Fruit fly (Drosophila melanogaster): Measurements from ENCODE around the gene CG34150.

The CG34150 gene

DNA sequence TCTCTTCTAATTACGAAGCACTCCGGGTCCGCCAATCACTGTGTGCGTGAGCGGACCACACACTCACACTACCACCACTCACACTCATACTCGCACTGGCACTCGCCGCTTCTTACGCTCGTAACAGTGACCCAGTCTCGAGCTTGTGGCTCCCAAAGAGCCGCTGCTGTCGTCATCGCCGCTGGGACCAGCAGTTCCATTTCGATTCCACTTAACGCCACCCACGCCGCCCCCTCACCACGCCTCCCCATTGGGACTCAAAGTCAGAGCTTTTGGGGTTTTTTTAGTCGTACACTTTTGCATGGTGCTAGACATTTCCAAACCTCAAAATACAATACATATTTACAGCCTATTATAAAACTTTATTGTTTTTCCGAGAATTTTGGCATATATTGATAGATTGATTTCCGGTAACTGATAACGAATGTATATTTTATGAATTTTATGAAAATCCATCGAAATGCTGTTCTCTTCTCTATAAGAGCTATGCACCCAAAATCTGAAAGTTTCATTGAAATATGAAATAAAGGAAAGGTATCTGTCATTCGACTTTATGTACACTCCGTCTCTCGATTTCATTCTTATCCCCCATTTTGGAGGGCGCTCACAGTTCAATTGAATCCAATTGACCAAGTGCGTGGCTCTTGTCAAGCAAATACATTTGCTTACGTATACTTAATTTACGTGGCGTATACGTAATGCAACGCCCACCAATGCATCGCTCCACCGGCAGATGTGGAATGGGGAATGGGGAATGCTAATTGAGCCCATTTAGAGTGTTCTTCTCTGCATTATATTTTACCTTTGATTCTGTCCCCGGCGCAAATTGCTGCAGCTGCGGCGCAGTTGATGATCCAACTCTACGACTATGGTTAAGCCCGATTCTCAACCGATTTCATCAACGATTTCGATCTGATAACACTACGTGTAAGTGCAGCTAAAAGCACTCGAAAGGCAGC is 42.5 kb upstream of the CG34150 start, which contains the start of gene CG42331 (continued):
- no peak for TF ChIP-seq CG1647 (GFP tag; optimal IDR thresholded peaks at IDR 0.05)
- no peak for TF ChIP-seq sna (GFP tag; IDR thresholded peaks at IDR 0.05; ENCODE audit: partially characterized antibody)
- TF ChIP-seq cwo (GFP tag; optimal IDR thresholded peaks at IDR 0.05) = peak; percentile 60
- peak in 1 of 2 experiments; percentile 57 for TF ChIP-seq dpn (GFP tag; optimal IDR thresholded peaks at IDR 0.05)
- peak; percentile 85 for TF ChIP-seq Med (GFP tag)
- TF ChIP-seq CG10959 (GFP tag; IDR thresholded peaks at IDR 0.05) = no peak
- no peak for TF ChIP-seq ro (GFP tag; IDR thresholded peaks at IDR 0.05)
- TF ChIP-seq CG3281 (GFP tag; optimal IDR thresholded peaks at IDR 0.05) = peak; percentile 71
- no peak for TF ChIP-seq CG13287 (GFP tag; IDR thresholded peaks at IDR 0.05; ENCODE audit: partially characterized antibody)
- TF ChIP-seq Hmx (GFP tag; optimal IDR thresholded peaks at IDR 0.05) = no peak
- TF ChIP-seq Fer2 (tag; optimal IDR thresholded peaks at IDR 0.05) = no peak
- no peak for TF ChIP-seq kay (GFP tag; optimal IDR thresholded peaks at IDR 0.05)
- TF ChIP-seq H2.0 (GFP tag; IDR thresholded peaks at IDR 0.05) = 0 out of 2 replicates have a peak, but pooled peaks have one; percentile 31
- TF ChIP-seq cg (GFP tag; optimal IDR thresholded peaks at IDR 0.05) = peak; percentile 76
- no peak for TF ChIP-seq unc-4 (GFP tag; IDR thresholded peaks at IDR 0.05; ENCODE audit: partially characterized antibody)
- peak; percentile 54 for TF ChIP-seq CG10209 (GFP tag; optimal IDR thresholded peaks at IDR 0.05)
- peak; percentile 60 for TF ChIP-seq Dek (tag; optimal IDR thresholded peaks at IDR 0.05)
- TF ChIP-seq Ets97D (GFP tag; optimal IDR thresholded peaks at IDR 0.05) = peak; percentile 14
- peak; percentile 47 for TF ChIP-seq ERR (GFP tag; optimal IDR thresholded peaks at IDR 0.05)
- TF ChIP-seq pita (GFP tag; optimal IDR thresholded peaks at IDR 0.05) = no peak
- TF ChIP-seq ssp (GFP tag; IDR thresholded peaks at IDR 0.05) = no peak
- peak; percentile 70 for TF ChIP-seq unpg (GFP tag; optimal IDR thresholded peaks at IDR 0.05)
- no peak for TF ChIP-seq sima (GFP tag; optimal IDR thresholded peaks at IDR 0.05)
- peak; percentile 89 for TF ChIP-seq chinmo (GFP tag; IDR thresholded peaks at IDR 0.05; ENCODE audit: partially characterized antibody)
- no peak for TF ChIP-seq corto (GFP tag; optimal IDR thresholded peaks at IDR 0.05)
- TF ChIP-seq zf30C (GFP tag; optimal IDR thresholded peaks at IDR 0.05) = no peak
- peak; percentile 18; the same call in 1 of the 3 replicates for TF ChIP-seq CG6175 (GFP tag; IDR thresholded peaks at IDR 0.05)
- peak; percentile 23 for TF ChIP-seq trem (tag; optimal IDR thresholded peaks at IDR 0.05)
- peak; percentile 27; the same call in 1 of the 2 replicates for TF ChIP-seq CG3847 (GFP tag; IDR thresholded peaks at IDR 0.05)
- no peak for TF ChIP-seq schlank (tag; optimal IDR thresholded peaks at IDR 0.05)
- TF ChIP-seq ttk (GFP tag; IDR thresholded peaks at IDR 0.05) = peak; percentile 57
- TF ChIP-seq CG1602 (GFP tag; optimal IDR thresholded peaks at IDR 0.05) = peak; percentile 16
- TF ChIP-seq CG14050 (GFP tag; IDR thresholded peaks at IDR 0.05) = peak; percentile 58
- TF ChIP-seq CG6765 (GFP tag; optimal IDR thresholded peaks at IDR 0.05) = no peak
- TF ChIP-seq dan (GFP tag; IDR thresholded peaks at IDR 0.05) = no peak
- TF ChIP-seq ci (GFP tag; IDR thresholded peaks at IDR 0.05) = peak; percentile 45; the same call in 2 of the 3 replicates
- TF ChIP-seq Sox100B (GFP tag; optimal IDR thresholded peaks at IDR 0.05) = peak; percentile 53
- peak; percentile 42; the same call in 1 of the 3 replicates for TF ChIP-seq H15 (GFP tag; IDR thresholded peaks at IDR 0.05)
- no peak for TF ChIP-seq CG34224 (GFP tag; IDR thresholded peaks at IDR 0.05; ENCODE audit: partially characterized antibody)
- TF ChIP-seq az2 (GFP tag; optimal IDR thresholded peaks at IDR 0.05) = peak; percentile 32
- no peak for TF ChIP-seq CG18011 (GFP tag; optimal IDR thresholded peaks at IDR 0.05)
- peak; percentile 35 to 60 for TF ChIP-seq Trl (optimal IDR thresholded peaks at IDR 0.05)
- peak; percentile 27 for TF ChIP-seq Trl (GFP tag; optimal IDR thresholded peaks at IDR 0.05)
- TF ChIP-seq CG7556 (GFP tag; optimal IDR thresholded peaks at IDR 0.05) = peak; percentile 73
- no peak for TF ChIP-seq otp (GFP tag; IDR thresholded peaks at IDR 0.05)
- TF ChIP-seq CG11247 (GFP tag; IDR thresholded peaks at IDR 0.05) = no peak
- no peak for TF ChIP-seq dati (GFP tag; IDR thresholded peaks at IDR 0.05)
- no peak for TF ChIP-seq CG7928 (GFP tag; optimal IDR thresholded peaks at IDR 0.05)
- TF ChIP-seq YL-1 (GFP tag; optimal IDR thresholded peaks at IDR 0.05) = no peak

All from whole organism, embryonic.